Worm (Caenorhabditis elegans) whole organism, young adult: ENCODE results near the gene gly-10.

Experiments
- B0019.2 ChIP-seq: fragments of 200-800 bp; sonication (Bioruptor generic); conservative IDR thresholded peaks from 2 replicates; pipeline ENCODE4 v1.3.6; 2022; ENCODE audit warnings: missing genetic modification reagents, missing genetic modification characterization, missing compliant biosample characterization
- F23B12.7 ChIP-seq: sonication (generic microtip); optimal IDR thresholded peaks from 2 replicates; lab custom pipeline; 2017; ENCODE audit warnings: missing genetic modification characterization, mild to moderate bottlenecking, missing compliant biosample characterization, antibody characterized with exemption, moderate library complexity; ENCODE audit not compliant: insufficient read depth
- F33H1.4 ChIP-seq: fragments of 200-800 bp; sonication (Bioruptor generic); IDR thresholded peaks from 2 replicates; pipeline ENCODE4 v1.3.6; 2022; ENCODE audit warnings: missing genetic modification reagents, missing genetic modification characterization, missing compliant biosample characterization
- K11D2.4 ChIP-seq: fragments of 200-800 bp; sonication (Bioruptor generic); IDR thresholded peaks from 2 replicates; pipeline ENCODE4 v1.3.6; 2022; ENCODE audit warnings: missing genetic modification reagents, missing genetic modification characterization, missing compliant biosample characterization
- T07F8.4 ChIP-seq: sonication (generic microtip); optimal IDR thresholded peaks from 2 replicates; lab custom pipeline; 2016; ENCODE audit warnings: mild to moderate bottlenecking, missing genetic modification characterization, moderate library complexity, missing compliant biosample characterization
- Y79H2A.3 ChIP-seq: fragments of 200-800 bp; sonication (Bioruptor generic); conservative IDR thresholded peaks from 2 replicates; pipeline ENCODE4 v1.3.6; 2022; ENCODE audit warnings: missing genetic modification reagents, missing genetic modification characterization, missing compliant biosample characterization
- Y95B8A.8 ChIP-seq: fragments of 200-800 bp; sonication (Bioruptor generic); IDR thresholded peaks from 2 replicates; pipeline ENCODE4 v1.3.6; 2022; ENCODE audit warnings: missing genetic modification reagents, missing genetic modification characterization, missing compliant biosample characterization
- ama-1 ChIP-seq, 3 experiments: fragments of 150-350 bp in 1 of 3; sonication (generic microtip) in 2 of 3; optimal IDR thresholded peaks; 2 replicates each; lab custom pipeline; 2014 to 2018; ENCODE audit warnings: missing biosample characterization in 2 of 3, missing genetic modification characterization in 2 of 3, missing genetic modification reagents in 2 of 3
- cebp-1 ChIP-seq, 2 experiments: fragments of 200-800 bp in 1 of 2; sonication (Bioruptor generic) in 1 of 2; sonication (generic microtip) in 1 of 2; IDR thresholded peaks in 1 of 2; optimal IDR thresholded peaks in 1 of 2; 2 replicates each; pipeline versions ENCODE4 v1.3.6 to Lab custom; 2017 to 2022; ENCODE audit warnings: missing compliant biosample characterization in 2 of 2, missing genetic modification characterization in 2 of 2, mild to moderate bottlenecking in 1 of 2, missing genetic modification reagents in 1 of 2, moderate library complexity in 1 of 2
- cebp-2 ChIP-seq: fragments of 200-800 bp; sonication (Bioruptor generic); IDR thresholded peaks from 2 replicates; pipeline ENCODE4 v1.3.6; 2022; ENCODE audit warnings: missing genetic modification characterization, missing compliant biosample characterization
- pbrm-1 ChIP-seq: fragments of 200-800 bp; sonication (Bioruptor generic); IDR thresholded peaks from 2 replicates; pipeline ENCODE4 v1.3.6; 2022; ENCODE audit warnings: missing genetic modification reagents, missing genetic modification characterization, missing compliant biosample characterization
- pha-4 ChIP-seq: fragments of 150-350 bp; sonication (generic microtip); optimal IDR thresholded peaks from 2 replicates; lab custom pipeline; 2014; ENCODE audit warnings: missing biosample characterization, missing genetic modification reagents, missing genetic modification characterization
- snpc-4 ChIP-seq, 5 experiments: fragments of 150-350 bp in 1 of 5; sonication (generic microtip) in 4 of 5; optimal IDR thresholded peaks; 2 replicates each; lab custom pipeline; 2014 to 2018; ENCODE audit warnings: missing genetic modification characterization in 5 of 5, missing biosample characterization in 3 of 5, antibody characterized with exemption in 2 of 5, mild to moderate bottlenecking in 2 of 5, missing compliant biosample characterization in 2 of 5, missing genotype in 2 of 5, moderate library complexity in 2 of 5, missing genetic modification reagents in 1 of 5
- xnd-1 ChIP-seq: sonication (generic microtip); optimal IDR thresholded peaks from 2 replicates; lab custom pipeline; 2016; ENCODE audit warnings: missing genotype, missing genetic modification reagents, missing genetic modification characterization, missing compliant biosample characterization

DNA sequence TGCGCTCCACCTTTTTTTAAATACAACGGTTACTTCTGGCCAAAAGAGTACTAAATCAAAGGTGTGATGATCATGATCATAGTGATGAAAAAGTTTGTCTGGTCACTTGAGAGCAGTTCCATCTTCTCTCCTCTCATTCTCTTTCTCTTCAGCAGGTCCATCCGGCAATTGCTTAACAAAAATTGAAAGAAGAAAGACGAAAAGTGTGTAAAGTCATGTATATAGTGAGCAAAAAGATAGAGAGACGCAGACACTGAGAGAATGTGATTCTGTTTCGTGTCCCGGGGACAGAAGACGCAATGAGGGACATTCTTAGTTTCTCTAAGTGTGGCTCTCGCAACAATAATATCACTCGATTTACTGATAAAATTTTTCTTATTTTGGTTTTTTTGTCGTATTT is 30.1 kb upstream of the gly-10 start:
- TF ChIP-seq Y79H2A.3 (no peak), T07F8.4 (tag; lab: Kevin White, UChicago) (no peak), cebp-2 (GFP tag; lab: Robert Waterston, UW) (no peak), Y95B8A.8 (GFP tag; lab: Robert Waterston, UW) (no peak), K11D2.4 (no peak), pha-4 (tag; lab: Kevin White, UChicago) (no peak), cebp-1 (GFP tag; IDR thresholded peaks at IDR 0.05; lab: Robert Waterston, UW) (no peak), cebp-1 (tag; optimal IDR thresholded peaks at IDR 0.05; lab: Kevin White, UChicago) (no peak), F23B12.7 (tag; lab: Kevin White, UChicago) (no peak), B0019.2 (GFP tag; lab: Robert Waterston, UW) (no peak), ama-1 (optimal IDR thresholded peaks at IDR 0.05; lab: Kevin White, UChicago) (no peak), ama-1 (GFP tag; optimal IDR thresholded peaks at IDR 0.05; lab: Kevin White, UChicago) (no peak), pbrm-1 (GFP tag; lab: Robert Waterston, UW) (no peak), F33H1.4 (no peak), snpc-4 (GFP tag; optimal IDR thresholded peaks at IDR 0.05; lab: Kevin White, UChicago) (no peak), snpc-4 (tag; optimal IDR thresholded peaks at IDR 0.05; lab: Kevin White, UChicago) (no peak), xnd-1 (no peak)
